Worm (Caenorhabditis elegans) whole organism, late embryonic: Measurements from ENCODE around the gene C04A2.15.

Experiments
- C08G9.2 ChIP-seq: sonication (generic microtip); optimal IDR thresholded peaks from 2 replicates; lab custom pipeline; 2016; ENCODE audit warnings: mild to moderate bottlenecking, missing genetic modification characterization, moderate library complexity, missing compliant biosample characterization
- C38D4.7 ChIP-seq: fragments of 200-800 bp; sonication (Bioruptor generic); optimal IDR thresholded peaks from 2 replicates; lab custom pipeline; 2018; ENCODE audit warnings: mild to moderate bottlenecking, missing genetic modification characterization, moderate library complexity, missing compliant biosample characterization
- K09A11.1 ChIP-seq: sonication (generic microtip); optimal IDR thresholded peaks from 2 replicates; lab custom pipeline; 2017; ENCODE audit warnings: antibody characterized with exemption, mild to moderate bottlenecking, missing genetic modification characterization, missing compliant biosample characterization; ENCODE audit not compliant: insufficient read depth
- T23F11.4 ChIP-seq: fragments of 200-800 bp; sonication (Bioruptor generic); optimal IDR thresholded peaks from 2 replicates; lab custom pipeline; 2018; ENCODE audit warnings: mild to moderate bottlenecking, missing genetic modification characterization, missing compliant biosample characterization
- Y22D7AL.16 ChIP-seq: sonication (generic microtip); optimal IDR thresholded peaks from 2 replicates; lab custom pipeline; 2016; ENCODE audit warnings: missing genetic modification characterization, missing compliant biosample characterization
- ahr-1 ChIP-seq: sonication (generic microtip); optimal IDR thresholded peaks from 2 replicates; lab custom pipeline; 2016; ENCODE audit warnings: missing genetic modification characterization, missing compliant biosample characterization
- ceh-18 ChIP-seq: sonication (generic microtip); optimal IDR thresholded peaks from 2 replicates; lab custom pipeline; 2016; ENCODE audit warnings: missing genetic modification characterization, missing compliant biosample characterization
- ceh-19 ChIP-seq: fragments of 200-800 bp; sonication (Bioruptor generic); optimal IDR thresholded peaks from 2 replicates; lab custom pipeline; 2018; ENCODE audit warnings: mild to moderate bottlenecking, missing genetic modification characterization, missing compliant biosample characterization
- ceh-24 ChIP-seq: sonication (generic microtip); optimal IDR thresholded peaks from 2 replicates; lab custom pipeline; 2016; ENCODE audit warnings: mild to moderate bottlenecking, missing genetic modification characterization, missing compliant biosample characterization
- ceh-48 ChIP-seq: sonication (generic microtip); optimal IDR thresholded peaks from 2 replicates; lab custom pipeline; 2016; ENCODE audit warnings: missing genetic modification characterization, inconsistent platforms, missing compliant biosample characterization
- ceh-6 ChIP-seq: fragments of 200-800 bp; sonication (Bioruptor generic); optimal IDR thresholded peaks from 2 replicates; lab custom pipeline; 2018; ENCODE audit warnings: mild to moderate bottlenecking, missing genetic modification characterization, missing compliant biosample characterization
- che-1 ChIP-seq: sonication (generic microtip); optimal IDR thresholded peaks from 2 replicates; lab custom pipeline; 2016; ENCODE audit warnings: mild to moderate bottlenecking, missing genetic modification characterization, missing compliant biosample characterization
- dmd-4 ChIP-seq: sonication (generic microtip); optimal IDR thresholded peaks from 2 replicates; lab custom pipeline; 2016; ENCODE audit warnings: borderline replicate concordance, missing genetic modification characterization, missing compliant biosample characterization
- dve-1 ChIP-seq: sonication (generic microtip); optimal IDR thresholded peaks from 2 replicates; lab custom pipeline; 2017; ENCODE audit warnings: antibody characterized with exemption, mild to moderate bottlenecking, missing genetic modification characterization, missing compliant biosample characterization
- elt-2 ChIP-seq: sonication (generic microtip); optimal IDR thresholded peaks from 2 replicates; lab custom pipeline; 2016; ENCODE audit warnings: missing genetic modification reagents, missing genetic modification characterization, missing compliant biosample characterization
- elt-4 ChIP-seq: sonication (generic microtip); optimal IDR thresholded peaks from 2 replicates; lab custom pipeline; 2016; ENCODE audit warnings: missing genetic modification characterization, missing compliant biosample characterization
- fax-1 ChIP-seq: sonication (generic microtip); optimal IDR thresholded peaks from 2 replicates; lab custom pipeline; 2016; ENCODE audit warnings: missing genotype, missing genetic modification characterization, missing compliant biosample characterization
- fkh-6 ChIP-seq: sonication (generic microtip); optimal IDR thresholded peaks from 2 replicates; lab custom pipeline; 2016; ENCODE audit warnings: missing genetic modification characterization, missing compliant biosample characterization
- hlh-13 ChIP-seq: fragments of 200-800 bp; sonication (Bioruptor generic); optimal IDR thresholded peaks from 2 replicates; lab custom pipeline; 2018; ENCODE audit warnings: mild to moderate bottlenecking, missing genetic modification characterization, missing compliant biosample characterization
- hlh-15 ChIP-seq: sonication (generic microtip); optimal IDR thresholded peaks from 2 replicates; lab custom pipeline; 2016; ENCODE audit warnings: missing genetic modification characterization, missing compliant biosample characterization
- hlh-30 ChIP-seq: sonication (generic microtip); optimal IDR thresholded peaks from 2 replicates; lab custom pipeline; 2017; ENCODE audit warnings: antibody characterized with exemption, missing genetic modification characterization, missing compliant biosample characterization; ENCODE audit not compliant: insufficient read depth
- hlh-6 ChIP-seq: sonication (generic microtip); optimal IDR thresholded peaks from 2 replicates; lab custom pipeline; 2016; ENCODE audit warnings: missing genotype, missing genetic modification characterization, missing compliant biosample characterization
- lin-11 ChIP-seq: fragments of 200-800 bp; sonication (Bioruptor generic); optimal IDR thresholded peaks from 2 replicates; lab custom pipeline; 2018; ENCODE audit warnings: mild to moderate bottlenecking, missing genetic modification characterization, missing compliant biosample characterization
- madf-2 ChIP-seq: sonication (generic microtip); optimal IDR thresholded peaks from 2 replicates; lab custom pipeline; 2017; ENCODE audit warnings: missing genetic modification characterization, missing compliant biosample characterization
- mec-3 ChIP-seq: sonication (generic microtip); optimal IDR thresholded peaks from 2 replicates; lab custom pipeline; 2016; ENCODE audit warnings: borderline replicate concordance, missing genetic modification characterization, missing compliant biosample characterization
- nfya-1 ChIP-seq: sonication (generic microtip); optimal IDR thresholded peaks from 2 replicates; lab custom pipeline; 2017; ENCODE audit warnings: missing genetic modification characterization, mild to moderate bottlenecking, missing compliant biosample characterization, antibody characterized with exemption, moderate library complexity
- nhr-11 ChIP-seq: fragments of 150-350 bp; optimal IDR thresholded peaks from 2 replicates; lab custom pipeline; 2014; ENCODE audit warnings: missing biosample characterization, missing genetic modification characterization
- nhr-232 ChIP-seq: sonication (generic microtip); optimal IDR thresholded peaks from 2 replicates; lab custom pipeline; 2016; ENCODE audit warnings: missing genetic modification characterization, missing compliant biosample characterization
- npax-4 ChIP-seq: sonication (generic microtip); optimal IDR thresholded peaks from 2 replicates; lab custom pipeline; 2016; ENCODE audit warnings: missing genetic modification characterization, missing compliant biosample characterization
- odd-2 ChIP-seq: sonication (generic microtip); optimal IDR thresholded peaks from 2 replicates; lab custom pipeline; 2017; ENCODE audit warnings: antibody characterized with exemption, mild to moderate bottlenecking, missing genetic modification characterization, missing compliant biosample characterization
- pag-3 ChIP-seq: sonication (generic microtip); optimal IDR thresholded peaks from 2 replicates; lab custom pipeline; 2016; ENCODE audit warnings: missing compliant biosample characterization, missing genetic modification characterization, borderline replicate concordance
- pax-1 ChIP-seq: fragments of 150-350 bp; optimal IDR thresholded peaks from 2 replicates; lab custom pipeline; 2014; ENCODE audit warnings: missing biosample characterization, missing genetic modification characterization
- pqm-1 ChIP-seq: sonication (generic microtip); optimal IDR thresholded peaks from 2 replicates; lab custom pipeline; 2016; ENCODE audit warnings: missing genetic modification characterization, missing compliant biosample characterization
- pros-1 ChIP-seq: fragments of 150-350 bp; optimal IDR thresholded peaks from 2 replicates; lab custom pipeline; 2014; ENCODE audit warnings: missing biosample characterization, missing genetic modification reagents, missing genetic modification characterization
- rnt-1 ChIP-seq: sonication (generic microtip); optimal IDR thresholded peaks from 2 replicates; lab custom pipeline; 2016; ENCODE audit warnings: missing genetic modification characterization, missing compliant biosample characterization
- sdc-2 ChIP-seq: sonication (generic microtip); optimal IDR thresholded peaks from 2 replicates; lab custom pipeline; 2016; ENCODE audit warnings: missing genotype, missing genetic modification characterization, missing compliant biosample characterization
- sox-2 ChIP-seq: fragments of 200-800 bp; sonication (Bioruptor generic); IDR thresholded peaks from 2 replicates; pipeline ENCODE4 v1.3.6; 2022; ENCODE audit warnings: missing genetic modification reagents, missing genetic modification characterization, missing compliant biosample characterization
- sox-4 ChIP-seq: sonication (generic microtip); optimal IDR thresholded peaks from 2 replicates; lab custom pipeline; 2017; ENCODE audit warnings: mild to moderate bottlenecking, missing genetic modification characterization, inconsistent platforms, missing compliant biosample characterization
- tbx-2 ChIP-seq: sonication (generic microtip); optimal IDR thresholded peaks from 2 replicates; lab custom pipeline; 2016; ENCODE audit warnings: missing genetic modification characterization, missing compliant biosample characterization
- unc-3 ChIP-seq, 2 experiments: fragments of 200-800 bp in 1 of 2; sonication (Bioruptor generic) in 1 of 2; sonication (generic microtip) in 1 of 2; conservative IDR thresholded peaks in 1 of 2; optimal IDR thresholded peaks in 1 of 2; 2 replicates each; pipeline versions ENCODE4 v1.3.6 to Lab custom; 2016 to 2022; ENCODE audit warnings: missing compliant biosample characterization in 2 of 2, missing genetic modification characterization in 2 of 2, missing genetic modification reagents in 1 of 2
- unc-42 ChIP-seq: sonication (generic microtip); optimal IDR thresholded peaks from 2 replicates; lab custom pipeline; 2016; ENCODE audit warnings: missing genotype, missing genetic modification characterization, missing compliant biosample characterization
- unc-55 ChIP-seq: sonication (generic microtip); optimal IDR thresholded peaks from 2 replicates; lab custom pipeline; 2017; ENCODE audit warnings: missing biosample characterization, missing genetic modification reagents, missing genetic modification characterization
- unc-86 ChIP-seq: sonication (generic microtip); optimal IDR thresholded peaks from 2 replicates; lab custom pipeline; 2016; ENCODE audit warnings: missing genetic modification characterization, missing compliant biosample characterization

The C04A2.15 gene

ce11 chrII:6840663-6841062 lies 11.4 kb upstream of the C04A2.15 start:
- TF ChIP-seq C38D4.7 (GFP tag; lab: Kevin White, UChicago) = no peak
- TF ChIP-seq ceh-24 (tag; lab: Kevin White, UChicago) = no peak
- TF ChIP-seq pqm-1 (tag; lab: Kevin White, UChicago) = no peak
- no peak for TF ChIP-seq pag-3 (tag; lab: Kevin White, UChicago)
- no peak for TF ChIP-seq sox-2 (GFP tag; lab: Robert Waterston, UW)
- no peak for TF ChIP-seq ceh-48
- no peak for TF ChIP-seq nfya-1 (tag; lab: Kevin White, UChicago)
- TF ChIP-seq elt-2 (tag; lab: Kevin White, UChicago) = no peak
- no peak for TF ChIP-seq pros-1 (tag; lab: Kevin White, UChicago)

DNA sequence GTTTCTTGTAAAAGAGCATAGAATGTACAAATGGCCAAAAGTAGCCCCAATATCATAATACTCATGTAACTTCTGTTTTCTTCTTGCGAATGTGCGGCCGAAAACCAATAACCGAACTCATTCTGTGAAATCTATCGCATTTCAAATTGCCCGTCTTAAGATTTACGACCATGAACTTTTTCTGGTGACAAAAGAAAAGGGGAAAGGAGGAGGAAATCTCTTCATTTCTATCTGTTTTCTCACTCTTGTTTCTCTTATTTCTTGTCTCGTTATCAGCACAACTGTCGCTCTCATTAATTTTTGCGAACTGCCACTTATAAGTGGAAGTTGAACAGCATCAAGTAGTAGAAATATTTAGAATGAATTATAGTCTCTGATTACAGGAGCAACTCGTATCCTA lies 10.9 kb upstream of the C04A2.15 start:
- TF ChIP-seq ceh-18 (tag; lab: Kevin White, UChicago) (peak; percentile 52), nfya-1 (tag; lab: Kevin White, UChicago) (peak; percentile 10), rnt-1 (tag; lab: Kevin White, UChicago) (peak; percentile 34), unc-55 (GFP tag; lab: Kevin White, UChicago) (peak; percentile 70), unc-86 (no peak)

DNA sequence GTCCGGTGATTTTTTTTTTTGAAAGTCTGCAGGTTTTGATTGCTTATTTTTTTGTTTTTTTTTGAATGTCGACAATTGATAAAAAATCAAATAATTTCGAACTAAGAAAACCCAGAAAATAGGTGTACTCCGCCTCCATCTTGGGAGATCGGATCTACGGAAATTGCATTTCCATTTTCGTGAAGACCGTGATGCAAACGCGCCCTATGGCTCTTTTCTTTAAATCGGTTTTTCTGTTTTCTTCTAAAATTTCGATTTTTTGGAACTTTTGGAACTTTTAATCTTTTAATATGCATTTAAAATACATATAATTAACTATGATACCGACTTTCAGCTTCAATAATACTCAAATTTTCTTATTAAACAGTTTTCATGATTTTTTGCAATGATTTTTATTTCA lies 10.0 kb upstream of the C04A2.15 start:
- no peak for TF ChIP-seq nfya-1 (tag; lab: Kevin White, UChicago)
- TF ChIP-seq fkh-6 (tag; lab: Kevin White, UChicago) = no peak
- no peak for TF ChIP-seq unc-55 (GFP tag; lab: Kevin White, UChicago)
- no peak for TF ChIP-seq pax-1 (tag; lab: Kevin White, UChicago)
- no peak for TF ChIP-seq unc-42 (tag; lab: Kevin White, UChicago)
- TF ChIP-seq hlh-13 (GFP tag; lab: Kevin White, UChicago) = no peak
- no peak for TF ChIP-seq Y22D7AL.16 (tag; lab: Kevin White, UChicago)
- no peak for TF ChIP-seq nhr-232 (tag; lab: Kevin White, UChicago)
- no peak for TF ChIP-seq pag-3 (tag; lab: Kevin White, UChicago)
- TF ChIP-seq sox-2 (GFP tag; lab: Robert Waterston, UW) = no peak
- TF ChIP-seq hlh-6 = no peak
- TF ChIP-seq sdc-2 (tag; lab: Kevin White, UChicago) = no peak
- no peak for TF ChIP-seq T23F11.4 (GFP tag; lab: Kevin White, UChicago)

DNA sequence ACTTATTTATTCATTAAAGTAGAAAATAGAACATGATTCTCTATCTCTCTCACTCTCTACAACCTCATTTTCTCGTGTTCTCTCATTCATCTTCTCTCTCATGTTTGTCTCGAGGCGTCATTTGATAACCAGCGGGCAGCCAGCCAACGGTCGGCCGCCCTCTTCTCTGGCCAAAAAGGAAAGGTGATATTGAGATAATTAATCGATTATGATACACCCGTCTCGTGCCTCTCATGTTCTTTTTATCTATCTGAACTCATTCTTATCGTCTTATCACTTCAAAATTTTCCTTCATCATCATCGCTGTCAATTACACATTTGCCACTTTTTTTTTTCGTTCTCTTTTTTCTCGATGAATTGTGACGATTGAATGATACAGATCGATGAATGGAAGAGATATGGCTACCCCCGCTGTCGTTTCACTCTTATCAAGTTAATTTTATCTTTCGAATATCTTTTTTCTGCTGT lies 9.4 kb upstream of the C04A2.15 start:
- TF ChIP-seq dmd-4 (tag; lab: Kevin White, UChicago) (no peak), ceh-6 (GFP tag; lab: Kevin White, UChicago) (no peak), T23F11.4 (GFP tag; lab: Kevin White, UChicago) (no peak), K09A11.1 (no peak), pros-1 (tag; lab: Kevin White, UChicago) (no peak), ceh-19 (no peak), ahr-1 (tag; lab: Kevin White, UChicago) (no peak), madf-2 (tag; lab: Kevin White, UChicago) (no peak), unc-3 (GFP tag; conservative IDR thresholded peaks at IDR 0.05; lab: Robert Waterston, UW) (no peak), unc-3 (tag; optimal IDR thresholded peaks at IDR 0.05; lab: Kevin White, UChicago) (no peak), npax-4 (tag; lab: Kevin White, UChicago) (no peak), hlh-15 (tag; lab: Kevin White, UChicago) (no peak), odd-2 (tag; lab: Kevin White, UChicago) (no peak), pag-3 (tag; lab: Kevin White, UChicago) (no peak), lin-11 (tag; lab: Kevin White, UChicago) (no peak), dve-1 (tag; lab: Kevin White, UChicago) (peak; percentile 42), sox-4 (no peak), ceh-18 (tag; lab: Kevin White, UChicago) (peak; percentile 24), hlh-30 (tag; lab: Kevin White, UChicago) (peak; percentile 66), hlh-6 (no peak), mec-3 (tag; lab: Kevin White, UChicago) (no peak), pax-1 (tag; lab: Kevin White, UChicago) (no peak), nhr-11 (no peak), ceh-24 (tag; lab: Kevin White, UChicago) (no peak), che-1 (no peak), C08G9.2 (tag; lab: Kevin White, UChicago) (no peak), tbx-2 (tag; lab: Kevin White, UChicago) (no peak), fkh-6 (tag; lab: Kevin White, UChicago) (no peak), sox-2 (GFP tag; lab: Robert Waterston, UW) (no peak), unc-55 (GFP tag; lab: Kevin White, UChicago) (peak; percentile 83), elt-2 (tag; lab: Kevin White, UChicago) (peak; percentile 94), fax-1 (no peak), elt-4 (tag; lab: Kevin White, UChicago) (no peak), Y22D7AL.16 (tag; lab: Kevin White, UChicago) (no peak)
